Fruit fly (Drosophila melanogaster): ENCODE results near the gene nmo.

Gene nmo

DNA sequence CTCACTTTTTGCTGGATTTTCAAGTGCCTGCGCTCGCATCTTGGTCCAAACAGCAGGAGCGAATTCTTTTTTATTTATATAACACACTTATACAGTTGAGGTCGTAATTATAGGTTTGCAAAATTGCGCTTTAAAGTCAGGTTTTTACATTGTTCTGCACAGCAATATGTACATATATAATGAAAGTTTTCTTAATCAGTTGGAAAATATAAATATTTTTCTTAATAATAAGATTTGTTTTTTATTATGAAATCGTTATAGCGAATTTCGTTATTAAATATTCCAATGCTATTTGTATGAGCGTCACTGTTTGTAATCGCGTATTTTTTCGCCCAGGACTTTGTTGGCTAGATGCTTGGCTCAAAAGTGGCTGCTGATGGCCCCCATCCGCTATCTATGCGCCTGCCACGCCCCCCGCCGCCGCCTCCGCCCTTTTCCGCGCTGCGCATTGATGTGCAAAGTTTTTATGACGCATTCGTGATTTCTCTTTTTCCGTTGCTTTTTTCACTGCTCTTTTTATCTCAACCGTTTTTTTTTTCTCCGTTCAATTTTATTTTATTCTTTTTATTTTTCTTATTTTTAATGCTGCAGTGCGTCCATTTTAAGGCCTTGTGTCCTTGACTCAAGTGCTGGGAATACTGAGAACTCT lies 48.9 kb downstream of the nmo start (continued):
- TF ChIP-seq cyc (GFP tag; optimal IDR thresholded peaks at IDR 0.05): peak; percentile 17
- TF ChIP-seq CG6854 (GFP tag; optimal IDR thresholded peaks at IDR 0.05): no peak
- peak; percentile 42 for TF ChIP-seq vri (GFP tag; optimal IDR thresholded peaks at IDR 0.05)
- TF ChIP-seq eg (GFP tag; IDR thresholded peaks at IDR 0.05): peak; percentile 42
- peak; percentile 70 for TF ChIP-seq fd59A (GFP tag; optimal IDR thresholded peaks at IDR 0.05)
- TF ChIP-seq achi (GFP tag; optimal IDR thresholded peaks at IDR 0.05): peak; percentile 79
- peak; percentile 52 for TF ChIP-seq CG6163 (GFP tag; IDR thresholded peaks at IDR 0.05)
- peak; percentile 9 for TF ChIP-seq Blimp-1 (GFP tag; optimal IDR thresholded peaks at IDR 0.05)
- peak; percentile 68 for TF ChIP-seq CG6808 (GFP tag; optimal IDR thresholded peaks at IDR 0.05)
- peak; percentile 31 for TF ChIP-seq CG6276 (GFP tag; optimal IDR thresholded peaks at IDR 0.05)
- peak; percentile 83 for TF ChIP-seq dsx (GFP tag; optimal IDR thresholded peaks at IDR 0.05; ENCODE audit: poor library complexity, severe bottlenecking)
- TF ChIP-seq CG11762 (GFP tag; optimal IDR thresholded peaks at IDR 0.05; ENCODE audit: insufficient read depth): peak; percentile 40
- peak; percentile 53 for TF ChIP-seq Eip75B (GFP tag; optimal IDR thresholded peaks at IDR 0.05)
- peak; percentile 65 for TF ChIP-seq CG32006 (GFP tag; optimal IDR thresholded peaks at IDR 0.05)
- TF ChIP-seq Hr4 (GFP tag; optimal IDR thresholded peaks at IDR 0.05): peak; percentile 46
- peak; percentile 74 for TF ChIP-seq spab (GFP tag; optimal IDR thresholded peaks at IDR 0.05)
- TF ChIP-seq Ets21C (GFP tag; optimal IDR thresholded peaks at IDR 0.05): peak; percentile 33
- TF ChIP-seq CG11902 (GFP tag; optimal IDR thresholded peaks at IDR 0.05): peak; percentile 44
- peak; percentile 49 for TF ChIP-seq topi (GFP tag; optimal IDR thresholded peaks at IDR 0.05)
- peak; percentile 75 for TF ChIP-seq Sox102F (GFP tag; optimal IDR thresholded peaks at IDR 0.05)
- peak; percentile 50 for TF ChIP-seq CG8319 (GFP tag; optimal IDR thresholded peaks at IDR 0.05)
- peak; percentile 74 for TF ChIP-seq net (GFP tag; optimal IDR thresholded peaks at IDR 0.05)
- TF ChIP-seq CG31627 (GFP tag; optimal IDR thresholded peaks at IDR 0.05): peak; percentile 48
- peak; percentile 38 for TF ChIP-seq fd85E (GFP tag; optimal IDR thresholded peaks at IDR 0.05)
- TF ChIP-seq fkh (GFP tag; optimal IDR thresholded peaks at IDR 0.05): no peak
- peak; percentile 50 to 78 for TF ChIP-seq ss (GFP tag; optimal IDR thresholded peaks at IDR 0.05)
- TF ChIP-seq Eip93F (GFP tag; optimal IDR thresholded peaks at IDR 0.05): no peak
- peak; percentile 44 for TF ChIP-seq CG1621 (tag; optimal IDR thresholded peaks at IDR 0.05)
- TF ChIP-seq dac (GFP tag; optimal IDR thresholded peaks at IDR 0.05): no peak
- TF ChIP-seq salr (GFP tag; optimal IDR thresholded peaks at IDR 0.05): peak; percentile 41 to 67
- peak; percentile 21 for TF ChIP-seq CG16779 (tag; optimal IDR thresholded peaks at IDR 0.05)
- TF ChIP-seq esn (GFP tag; optimal IDR thresholded peaks at IDR 0.05): peak; percentile 76
- TF ChIP-seq CG4318 (GFP tag; optimal IDR thresholded peaks at IDR 0.05): peak; percentile 5
- TF ChIP-seq CG11294 (GFP tag; IDR thresholded peaks at IDR 0.05): 0 out of 2 replicates have a peak, but pooled peaks have one; percentile 38
- TF ChIP-seq CG8119 (GFP tag; IDR thresholded peaks at IDR 0.05): peak; percentile 74
- TF ChIP-seq Ets96B (tag; optimal IDR thresholded peaks at IDR 0.05): peak; percentile 83

- TF ChIP-seq Ets96B (tag; optimal IDR thresholded peaks at IDR 0.05) (no peak), vri (GFP tag; optimal IDR thresholded peaks at IDR 0.05) (no peak), fkh (GFP tag; optimal IDR thresholded peaks at IDR 0.05) (peak; percentile 67), Eip93F (GFP tag; optimal IDR thresholded peaks at IDR 0.05) (no peak)
These were observed 49.8 kb downstream of the nmo start for dm6 chr3L:8028493-8029193.

Measured in whole organism, prepupa.